Worm (Caenorhabditis elegans): ENCODE measurements around the gene xbx-1.

Gene xbx-1

ce11 chrV:15012542-15013301 is 32.7 kb downstream of the xbx-1 start:
- no peak for TF ChIP-seq tbx-8 (GFP tag; optimal IDR thresholded peaks at IDR 0.05)
- TF ChIP-seq sem-2 (GFP tag; optimal IDR thresholded peaks at IDR 0.05), result peak; percentile 10

- no peak for TF ChIP-seq unc-120 (tag; optimal IDR thresholded peaks at IDR 0.05; ENCODE audit: poor library complexity, severe bottlenecking)
- no peak for TF ChIP-seq drap-1 (GFP tag; optimal IDR thresholded peaks at IDR 0.05)
- TF ChIP-seq ztf-11 (tag; optimal IDR thresholded peaks at IDR 0.05), result no peak
- TF ChIP-seq lin-32 (GFP tag; optimal IDR thresholded peaks at IDR 0.05), result no peak
- TF ChIP-seq nhr-237 (tag; optimal IDR thresholded peaks at IDR 0.05), result no peak
- TF ChIP-seq nhr-76 (tag; optimal IDR thresholded peaks at IDR 0.05), result no peak
- TF ChIP-seq ceh-39 (tag; optimal IDR thresholded peaks at IDR 0.05), result no peak
- TF ChIP-seq ces-1 (GFP tag; optimal IDR thresholded peaks at IDR 0.05), result no peak
Observed at ce11 chrV:15013328-15013727, 33.3 kb downstream of the xbx-1 start.

ce11 chrV:15014164-15014563 is 34.1 kb downstream of the xbx-1 start, which contains the start of gene obr-2:
Gene obr-2 (minus strand): TSS chrV:15014264.
- no peak for TF ChIP-seq bed-3 (GFP tag; optimal IDR thresholded peaks at IDR 0.05)

ce11 chrV:15015799-15016198 is 35.8 kb downstream of the xbx-1 start:
- no peak for TF ChIP-seq ceh-39 (tag; optimal IDR thresholded peaks at IDR 0.05)
- TF ChIP-seq unc-120 (tag; optimal IDR thresholded peaks at IDR 0.05; ENCODE audit: poor library complexity, severe bottlenecking), result peak; percentile 6
- TF ChIP-seq sem-2 (GFP tag; optimal IDR thresholded peaks at IDR 0.05), result no peak

ce11 chrV:15016795-15017429 is 36.9 kb downstream of the xbx-1 start:
- no peak for TF ChIP-seq lin-13 (tag; optimal IDR thresholded peaks at IDR 0.05)

ce11 chrV:15020229-15020628 is 40.2 kb downstream of the xbx-1 start, which contains the start of gene F14H8.2:
Gene F14H8.2 (minus strand): TSS chrV:15020329.
- TF ChIP-seq elt-3 (tag; optimal IDR thresholded peaks at IDR 0.05) (no peak), cnd-1 (tag; optimal IDR thresholded peaks at IDR 0.05) (no peak), hlh-1 (tag; optimal IDR thresholded peaks at IDR 0.05) (no peak), ces-1 (GFP tag; optimal IDR thresholded peaks at IDR 0.05) (no peak), unc-120 (tag; optimal IDR thresholded peaks at IDR 0.05; ENCODE audit: poor library complexity, severe bottlenecking) (no peak), ztf-11 (tag; optimal IDR thresholded peaks at IDR 0.05) (no peak), tbx-8 (GFP tag; optimal IDR thresholded peaks at IDR 0.05) (no peak), M03D4.4 (tag; optimal IDR thresholded peaks at IDR 0.05) (no peak), unc-62 (GFP tag; optimal IDR thresholded peaks at IDR 0.05) (no peak), zip-8 (tag; optimal IDR thresholded peaks at IDR 0.05) (no peak), pha-4 (tag; optimal IDR thresholded peaks at IDR 0.05) (no peak), nhr-76 (tag; optimal IDR thresholded peaks at IDR 0.05) (no peak), drap-1 (GFP tag; optimal IDR thresholded peaks at IDR 0.05) (no peak), nhr-237 (tag; optimal IDR thresholded peaks at IDR 0.05) (no peak), snpc-4 (tag; optimal IDR thresholded peaks at IDR 0.05) (no peak), bed-3 (GFP tag; optimal IDR thresholded peaks at IDR 0.05) (no peak), mab-5 (tag; optimal IDR thresholded peaks at IDR 0.05) (no peak), lsy-2 (tag; optimal IDR thresholded peaks at IDR 0.05) (no peak)

- no peak for TF ChIP-seq zip-8 (tag; optimal IDR thresholded peaks at IDR 0.05)
Observed at ce11 chrV:15020732-15021131, 40.7 kb downstream of the xbx-1 start, which contains the start of gene F14H8.5. Gene F14H8.5 (plus strand): TSS chrV:15021032.

- TF ChIP-seq pha-4 (tag; optimal IDR thresholded peaks at IDR 0.05) (no peak), nhr-76 (tag; optimal IDR thresholded peaks at IDR 0.05) (no peak), nhr-12 (tag; optimal IDR thresholded peaks at IDR 0.05) (no peak), ham-2 (GFP tag; optimal IDR thresholded peaks at IDR 0.05) (no peak), blmp-1 (tag; optimal IDR thresholded peaks at IDR 0.05) (no peak), bed-3 (GFP tag; optimal IDR thresholded peaks at IDR 0.05) (no peak), drap-1 (GFP tag; optimal IDR thresholded peaks at IDR 0.05) (no peak), unc-39 (tag; optimal IDR thresholded peaks at IDR 0.05) (no peak), unc-120 (tag; optimal IDR thresholded peaks at IDR 0.05; ENCODE audit: poor library complexity, severe bottlenecking) (no peak), mep-1 (tag; optimal IDR thresholded peaks at IDR 0.05) (no peak), zip-8 (tag; optimal IDR thresholded peaks at IDR 0.05) (no peak), ztf-11 (tag; optimal IDR thresholded peaks at IDR 0.05) (no peak), sptf-1 (tag; optimal IDR thresholded peaks at IDR 0.05) (no peak), lin-32 (GFP tag; optimal IDR thresholded peaks at IDR 0.05) (no peak), nhr-28 (tag; optimal IDR thresholded peaks at IDR 0.05) (no peak), elt-3 (tag; optimal IDR thresholded peaks at IDR 0.05) (no peak), elt-1 (tag; optimal IDR thresholded peaks at IDR 0.05; ENCODE audit: borderline replicate concordance, insufficient read depth) (no peak), ceh-83 (GFP tag; optimal IDR thresholded peaks at IDR 0.05) (no peak)
Observed at ce11 chrV:15023544-15023943, 43.5 kb downstream of the xbx-1 start, which contains the start of gene F14H8.4. Gene F14H8.4 (plus strand): TSS chrV:15023844.
